Worm (Caenorhabditis elegans): ENCODE measurements around the gene M03E7.3.
"Not testable (repeated sequence)": the region's sequence is repeated elsewhere in the genome, so short reads cannot be mapped to it uniquely, and the experiment has no call there.

M03E7.3 gene

DNA sequence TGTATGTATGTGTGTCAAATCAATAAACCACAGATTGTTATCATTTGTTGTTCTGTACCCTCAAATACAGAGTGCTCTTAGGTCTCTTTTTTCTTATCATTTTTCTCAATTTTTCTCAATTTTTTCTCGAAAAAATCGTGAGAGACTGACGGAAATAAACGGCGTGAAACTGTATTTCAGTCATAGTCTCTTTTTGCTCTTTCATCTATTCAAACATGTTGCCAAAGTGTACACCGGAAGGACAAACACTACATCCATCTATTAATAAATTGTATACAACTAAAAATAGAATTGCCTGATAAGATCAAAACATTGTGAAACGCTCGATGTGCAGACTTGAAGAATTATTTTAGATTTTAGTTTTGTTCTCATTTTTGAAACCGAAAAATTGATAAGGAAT, 19.6 kb downstream of the M03E7.3 start:
- TF ChIP-seq jun-1 (tag; optimal IDR thresholded peaks at IDR 0.05) = no peak
- no peak for TF ChIP-seq nhr-11 (tag; optimal IDR thresholded peaks at IDR 0.05)
- peak; percentile 57 for TF ChIP-seq elt-2 (tag; optimal IDR thresholded peaks at IDR 0.05)
- no peak for TF ChIP-seq efl-1 (optimal IDR thresholded peaks at IDR 0.05)
- peak in 1 of 2 experiments; percentile 80 for TF ChIP-seq efl-1 (GFP tag; optimal IDR thresholded peaks at IDR 0.05 in 1 of 2)

DNA sequence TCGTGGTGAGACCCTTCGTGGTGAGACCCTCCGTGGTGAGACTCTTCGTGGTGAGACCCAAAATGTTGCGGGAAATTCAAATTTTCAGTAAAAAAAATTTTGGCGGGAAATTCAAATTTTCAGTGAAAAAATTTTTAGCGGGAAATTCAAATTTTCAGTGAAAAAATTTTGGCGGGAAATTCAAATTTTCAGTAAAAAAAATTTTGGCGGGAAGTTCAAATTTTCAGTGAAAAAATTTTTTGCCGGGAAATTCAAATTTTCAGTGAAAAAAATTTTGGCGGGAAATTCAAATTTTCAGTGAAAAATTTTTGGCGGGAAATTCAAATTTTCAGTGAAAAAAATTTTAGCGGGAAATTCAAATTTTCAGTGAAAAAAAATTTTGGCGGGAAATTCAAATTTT, 25.2 kb downstream of the M03E7.3 start:
- TF ChIP-seq unc-98 (GFP tag; IDR thresholded peaks at IDR 0.05) (peak; percentile 15; the same call in 1 of the 2 replicates), efl-1 (GFP tag; optimal IDR thresholded peaks at IDR 0.05 in 1 of 2) (peak; percentile 34 to 62)
- not testable (repeated sequence) for TF ChIP-seq efl-1 (optimal IDR thresholded peaks at IDR 0.05)

DNA sequence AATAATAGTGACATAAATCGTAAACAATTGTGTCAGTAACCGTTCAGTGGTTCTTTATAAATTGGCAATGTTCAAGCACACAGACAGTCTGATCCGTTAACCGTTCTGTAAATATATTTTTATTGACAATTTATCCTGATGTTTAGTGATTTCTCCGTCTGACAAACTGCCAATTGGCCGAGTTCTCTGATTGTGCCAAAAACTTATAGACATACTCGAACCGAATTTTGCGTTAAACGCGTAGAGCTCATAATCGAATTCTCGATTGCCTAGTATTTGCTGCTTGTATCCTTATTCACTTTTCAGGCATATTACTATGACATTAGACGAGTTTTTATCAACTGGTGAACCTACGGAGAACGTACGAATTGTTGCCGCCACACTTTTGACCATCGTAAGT, 29.3 kb downstream of the M03E7.3 start, which contains the start of gene srx-117:
TSS of gene srx-117 (plus strand) at position 301 of the 400 bp plus-strand sequence.
- TF ChIP-seq unc-62 (GFP tag; optimal IDR thresholded peaks at IDR 0.05) (no peak), nhr-20 (tag; optimal IDR thresholded peaks at IDR 0.05) (no peak), lin-15B (tag; optimal IDR thresholded peaks at IDR 0.05) (no peak), unc-98 (GFP tag; IDR thresholded peaks at IDR 0.05) (no peak), ceh-82 (tag; optimal IDR thresholded peaks at IDR 0.05) (no peak), irx-1 (tag; optimal IDR thresholded peaks at IDR 0.05) (no peak)

DNA sequence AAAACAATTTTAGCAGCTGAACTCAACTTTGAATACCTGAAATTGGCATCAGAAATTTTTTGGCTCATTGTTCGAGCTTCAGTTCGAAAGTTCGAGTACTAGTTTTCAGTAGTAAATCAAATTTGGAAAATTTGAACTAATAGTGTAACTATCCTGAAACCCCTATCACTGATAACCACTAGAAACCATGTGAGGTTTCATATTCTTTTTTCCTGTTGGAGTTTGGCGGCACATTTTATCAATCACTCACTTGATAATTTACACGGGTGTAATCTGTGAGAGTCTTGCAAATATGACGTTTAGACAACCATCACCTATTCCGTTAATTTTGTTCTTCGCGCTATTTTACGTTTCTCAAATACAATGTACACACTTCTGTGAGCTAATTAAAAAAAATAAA, 32.5 kb downstream of the M03E7.3 start, which contains the start of gene C14C11.4:
TSS of gene C14C11.4 (plus strand) at position 252 of the 400 bp plus-strand sequence.
- no peak for TF ChIP-seq vab-15 (tag; optimal IDR thresholded peaks at IDR 0.05)
- TF ChIP-seq aha-1 (tag; optimal IDR thresholded peaks at IDR 0.05) = no peak
- TF ChIP-seq nhr-77 (tag; optimal IDR thresholded peaks at IDR 0.05) = no peak
- no peak for TF ChIP-seq skn-1 (tag; optimal IDR thresholded peaks at IDR 0.05)
- no peak for TF ChIP-seq unc-130 (tag; optimal IDR thresholded peaks at IDR 0.05)
- TF ChIP-seq elt-2 (tag; optimal IDR thresholded peaks at IDR 0.05) = peak; percentile 53
- TF ChIP-seq efl-1 (optimal IDR thresholded peaks at IDR 0.05) = no peak
- TF ChIP-seq efl-1 (GFP tag; optimal IDR thresholded peaks at IDR 0.05 in 1 of 2) = peak in 1 of 2 experiments; percentile 67

DNA sequence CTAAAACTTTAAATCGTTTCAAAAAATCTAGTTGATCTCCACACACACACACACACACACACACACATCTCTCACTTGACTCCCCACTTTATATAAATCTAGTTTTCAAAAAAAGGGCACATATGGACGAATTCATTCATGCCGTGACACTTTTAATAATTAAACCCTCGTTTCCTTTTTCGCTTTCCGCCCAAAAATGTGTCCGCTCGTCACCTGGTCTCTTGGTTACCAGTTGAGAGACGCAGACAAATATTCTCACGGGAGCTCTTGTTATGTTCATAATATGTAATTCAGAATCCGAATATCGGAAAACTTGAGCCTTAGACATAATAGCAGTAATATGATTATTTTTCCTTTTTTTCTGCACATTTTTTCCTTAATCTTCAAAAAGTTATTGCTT, 37.1 kb downstream of the M03E7.3 start:
- TF ChIP-seq lsy-2 (tag; optimal IDR thresholded peaks at IDR 0.05) (peak in 1 of 2 experiments; percentile 15), mdl-1 (tag; optimal IDR thresholded peaks at IDR 0.05) (no peak), C04F5.9 (tag; optimal IDR thresholded peaks at IDR 0.05) (no peak), lin-14 (GFP tag; optimal IDR thresholded peaks at IDR 0.05) (peak; percentile 62), nhr-85 (tag) (peak; percentile 47), rnt-1 (tag; optimal IDR thresholded peaks at IDR 0.05) (no peak), ztf-11 (tag; optimal IDR thresholded peaks at IDR 0.05) (no peak), nhr-84 (tag; optimal IDR thresholded peaks at IDR 0.05) (no peak), snu-23 (GFP tag; optimal IDR thresholded peaks at IDR 0.05) (peak; percentile 8), nhr-90 (tag; optimal IDR thresholded peaks at IDR 0.05; ENCODE audit: poor library complexity) (no peak), ama-1 (optimal IDR thresholded peaks at IDR 0.05) (no peak), grh-1 (GFP tag; IDR thresholded peaks at IDR 0.05) (no peak), unc-30 (tag; optimal IDR thresholded peaks at IDR 0.05) (no peak), fkh-8 (tag; optimal IDR thresholded peaks at IDR 0.05) (peak; percentile 78), dsc-1 (tag; optimal IDR thresholded peaks at IDR 0.05) (no peak), nhr-71 (tag; optimal IDR thresholded peaks at IDR 0.05) (peak; percentile 12), ces-1 (GFP tag; optimal IDR thresholded peaks at IDR 0.05) (no peak)

DNA sequence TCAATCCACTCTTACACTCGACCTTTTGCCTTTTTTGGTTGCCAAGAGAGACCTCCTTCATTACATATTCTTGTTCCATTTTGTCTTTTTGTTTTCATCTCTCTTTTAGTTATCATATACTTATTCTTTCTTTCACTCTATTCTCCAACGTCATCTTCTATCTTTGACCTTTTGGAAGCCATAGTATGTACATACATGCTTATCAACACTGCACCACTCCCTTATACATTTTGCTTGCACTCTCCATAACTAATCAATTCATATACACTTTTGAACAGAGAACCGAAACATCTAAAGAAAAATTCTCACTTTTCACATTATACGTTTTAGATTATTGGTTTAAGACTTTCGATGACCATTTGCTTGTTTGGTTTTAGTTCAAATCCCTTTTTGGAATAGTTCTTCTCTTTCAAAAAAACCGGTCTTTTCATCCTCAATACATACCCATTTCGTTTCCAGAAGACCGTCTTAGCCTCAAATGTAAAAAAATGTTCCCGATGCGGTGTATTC, 39.2 kb downstream of the M03E7.3 start, which contains the start of gene hex-2:
TSS of gene hex-2 (plus strand) at position 460 of the 510 bp plus-strand sequence.
- TF ChIP-seq nhr-90 (tag; optimal IDR thresholded peaks at IDR 0.05; ENCODE audit: poor library complexity) (no peak), ceh-88 (GFP tag; IDR thresholded peaks at IDR 0.05) (no peak), elt-2 (tag; optimal IDR thresholded peaks at IDR 0.05) (peak; percentile 11), skn-1 (tag; optimal IDR thresholded peaks at IDR 0.05) (no peak), unc-62 (GFP tag; optimal IDR thresholded peaks at IDR 0.05) (no peak), dsc-1 (tag; optimal IDR thresholded peaks at IDR 0.05) (no peak), efl-1 (optimal IDR thresholded peaks at IDR 0.05) (no peak), efl-1 (GFP tag; optimal IDR thresholded peaks at IDR 0.05 in 1 of 2) (peak in 1 of 2 experiments; percentile 51), vab-15 (tag; optimal IDR thresholded peaks at IDR 0.05) (no peak), nhr-28 (tag; optimal IDR thresholded peaks at IDR 0.05) (no peak)
